Worm (Caenorhabditis elegans) whole organism, mixed stage, embryonic: Measurements from ENCODE around the gene srg-45.

Source experiments
- ces-1 ChIP-seq: fragments of 150-350 bp; optimal IDR thresholded peaks from 2 replicates; lab custom pipeline; 2014; ENCODE audit warnings: missing biosample characterization, missing genetic modification reagents, missing genetic modification characterization
- cnd-1 ChIP-seq: fragments of 200-800 bp; sonication (Bioruptor generic); optimal IDR thresholded peaks from 2 replicates; lab custom pipeline; 2018; ENCODE audit warnings: mild to moderate bottlenecking, missing genetic modification characterization, missing compliant biosample characterization
- nhr-28 ChIP-seq: fragments of 150-350 bp; optimal IDR thresholded peaks from 2 replicates; lab custom pipeline; 2014; ENCODE audit warnings: missing biosample characterization, missing genetic modification characterization
- tbx-8 ChIP-seq: fragments of 200-800 bp; sonication (Bioruptor generic); optimal IDR thresholded peaks from 2 replicates; lab custom pipeline; 2018; ENCODE audit warnings: mild to moderate bottlenecking, missing genetic modification characterization, moderate library complexity, missing compliant biosample characterization

DNA sequence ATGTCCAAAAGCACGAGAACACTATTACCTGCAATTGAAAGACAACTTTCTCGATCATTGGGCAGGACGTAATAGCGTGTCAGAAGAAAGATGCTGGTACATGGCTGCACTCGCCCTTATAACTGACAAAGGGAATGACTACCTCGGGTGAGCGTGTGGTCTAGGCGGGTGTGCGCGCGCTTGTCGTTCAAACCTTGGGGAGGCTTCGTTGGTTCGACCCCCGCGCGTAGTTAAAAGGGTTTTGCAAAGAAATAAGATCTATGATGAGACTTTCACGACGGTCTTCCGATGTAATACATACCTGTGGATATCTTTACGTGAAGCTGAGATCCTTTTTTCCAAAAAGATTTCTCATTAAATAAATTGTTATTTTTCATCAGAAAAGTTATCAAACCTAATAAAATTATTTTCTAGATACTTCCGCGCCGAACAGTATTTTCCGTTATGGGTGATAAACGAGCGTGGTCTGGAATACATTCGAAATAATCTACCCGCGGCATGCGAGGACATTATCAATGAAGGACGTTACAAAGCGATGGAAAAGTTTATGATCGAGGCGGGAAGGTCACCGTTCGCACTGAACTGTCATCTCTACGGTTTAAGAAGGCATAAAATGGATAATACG, 3.7 kb upstream of the srg-45 start:
- peak; percentile 99 for TF ChIP-seq cnd-1 (tag; lab: Kevin White, UChicago)
- TF ChIP-seq ces-1 (GFP tag; lab: Kevin White, UChicago): peak; percentile 68
- peak; percentile 100 for TF ChIP-seq tbx-8 (GFP tag; lab: Kevin White, UChicago)
- peak; percentile 97 for TF ChIP-seq nhr-28 (tag; lab: Kevin White, UChicago)
